Worm (Caenorhabditis elegans) whole organism, L3 larva: ENCODE data around the gene cest-2.2.
A peak's percentile ranks its signal among the peaks of the same experiment; 100 is the strongest.

Experiments
- R02D3.7 ChIP-seq: fragments of 150-350 bp; optimal IDR thresholded peaks from 2 replicates; lab custom pipeline; 2014; ENCODE audit warnings: missing biosample characterization, missing genetic modification characterization
- aly-2 ChIP-seq: fragments of 150-350 bp; optimal IDR thresholded peaks from 2 replicates; lab custom pipeline; 2014; ENCODE audit warnings: missing biosample characterization, missing genetic modification characterization
- ama-1 ChIP-seq: fragments of 150-350 bp; optimal IDR thresholded peaks from 2 replicates; lab custom pipeline; 2018
- ceh-16 ChIP-seq: sonication (generic microtip); optimal IDR thresholded peaks from 2 replicates; lab custom pipeline; 2017; ENCODE audit warnings: missing biosample characterization, missing genetic modification characterization
- ceh-28 ChIP-seq: fragments of 150-350 bp; optimal IDR thresholded peaks from 2 replicates; lab custom pipeline; 2014; ENCODE audit warnings: missing biosample characterization, missing genetic modification reagents, missing genetic modification characterization
- ceh-9 ChIP-seq: sonication (generic microtip); optimal IDR thresholded peaks from 2 replicates; lab custom pipeline; 2018; ENCODE audit warnings: missing biosample characterization, missing genetic modification characterization
- egl-27 ChIP-seq: sonication (generic microtip); optimal IDR thresholded peaks from 4 replicates; lab custom pipeline; 2017; ENCODE audit warnings: missing biosample characterization, missing genetic modification reagents, missing genetic modification characterization
- elt-2 ChIP-seq: sonication (generic microtip); optimal IDR thresholded peaks from 2 replicates; lab custom pipeline; 2016; ENCODE audit warnings: missing genetic modification reagents, mild to moderate bottlenecking, missing genetic modification characterization, missing compliant biosample characterization
- elt-3 ChIP-seq, 3 experiments: fragments of 150-350 bp in 1 of 3; sonication (generic microtip) in 2 of 3; optimal IDR thresholded peaks; 2 replicates in 2 of 3; 4 replicates in 1 of 3; lab custom pipeline; 2014 to 2017; ENCODE audit warnings: missing biosample characterization in 3 of 3, missing genetic modification characterization in 3 of 3
- eor-1 ChIP-seq, 2 experiments: fragments of 150-350 bp; optimal IDR thresholded peaks; 2 replicates each; lab custom pipeline; 2014 to 2018; ENCODE audit warnings: missing biosample characterization in 2 of 2, missing genetic modification characterization in 2 of 2
- fkh-10 ChIP-seq: sonication (generic microtip); optimal IDR thresholded peaks from 2 replicates; lab custom pipeline; 2017; ENCODE audit warnings: missing biosample characterization, missing genetic modification reagents, missing genetic modification characterization
- hmg-11 ChIP-seq: sonication (generic microtip); optimal IDR thresholded peaks from 2 replicates; lab custom pipeline; 2016; ENCODE audit warnings: missing genetic modification characterization, missing compliant biosample characterization
- lin-15B ChIP-seq: fragments of 150-350 bp; optimal IDR thresholded peaks from 2 replicates; lab custom pipeline; 2014; ENCODE audit warnings: missing biosample characterization, missing genetic modification characterization
- lin-39 ChIP-seq: fragments of 150-350 bp; optimal IDR thresholded peaks from 2 replicates; lab custom pipeline; 2018; ENCODE audit warnings: missing biosample characterization, missing genetic modification reagents, missing genetic modification characterization
- lsy-12 ChIP-seq: sonication (generic microtip); optimal IDR thresholded peaks from 2 replicates; lab custom pipeline; 2016; ENCODE audit warnings: mild to moderate bottlenecking, missing genetic modification characterization, missing compliant biosample characterization
- mdl-1 ChIP-seq: fragments of 150-350 bp; optimal IDR thresholded peaks from 2 replicates; lab custom pipeline; 2014; ENCODE audit warnings: missing biosample characterization, missing genetic modification characterization
- nfya-1 ChIP-seq: sonication (generic microtip); optimal IDR thresholded peaks from 2 replicates; lab custom pipeline; 2017; ENCODE audit warnings: missing genetic modification characterization, mild to moderate bottlenecking, missing compliant biosample characterization, antibody characterized with exemption, moderate library complexity; ENCODE audit not compliant: insufficient read depth
- nhr-11 ChIP-seq: fragments of 150-350 bp; optimal IDR thresholded peaks from 2 replicates; lab custom pipeline; 2014; ENCODE audit warnings: missing biosample characterization, missing genetic modification characterization
- nhr-23 ChIP-seq: fragments of 150-350 bp; optimal IDR thresholded peaks from 2 replicates; lab custom pipeline; 2014; ENCODE audit warnings: missing biosample characterization, missing genetic modification reagents, missing genetic modification characterization
- nhr-237 ChIP-seq: fragments of 150-350 bp; optimal IDR thresholded peaks from 2 replicates; lab custom pipeline; 2014; ENCODE audit warnings: missing biosample characterization, missing genetic modification characterization
- nhr-28 ChIP-seq: fragments of 150-350 bp; optimal IDR thresholded peaks from 2 replicates; lab custom pipeline; 2014; ENCODE audit warnings: missing biosample characterization, missing genetic modification characterization
- nhr-43 ChIP-seq: sonication (generic microtip); optimal IDR thresholded peaks from 2 replicates; lab custom pipeline; 2016; ENCODE audit warnings: mild to moderate bottlenecking, missing genetic modification characterization, missing compliant biosample characterization; ENCODE audit not compliant: poor library complexity, severe bottlenecking
- pha-4 ChIP-seq: fragments of 150-350 bp; optimal IDR thresholded peaks from 2 replicates; lab custom pipeline; 2014; ENCODE audit warnings: missing biosample characterization, missing genetic modification reagents, missing genetic modification characterization
- pqm-1 ChIP-seq: fragments of 150-350 bp; optimal IDR thresholded peaks from 2 replicates; lab custom pipeline; 2017; ENCODE audit warnings: missing biosample characterization, missing genetic modification characterization, inconsistent platforms
- skn-1 ChIP-seq: fragments of 150-350 bp; optimal IDR thresholded peaks from 2 replicates; lab custom pipeline; 2014; ENCODE audit warnings: missing biosample characterization, missing genetic modification characterization
- snpc-4 ChIP-seq: fragments of 150-350 bp; optimal IDR thresholded peaks from 2 replicates; lab custom pipeline; 2014; ENCODE audit warnings: missing biosample characterization, missing genetic modification characterization
- tbx-2 ChIP-seq: sonication (generic microtip); optimal IDR thresholded peaks from 2 replicates; lab custom pipeline; 2016; ENCODE audit warnings: mild to moderate bottlenecking, missing genetic modification characterization, missing compliant biosample characterization
- unc-39 ChIP-seq: sonication (generic microtip); optimal IDR thresholded peaks from 4 replicates; lab custom pipeline; 2017; ENCODE audit warnings: missing biosample characterization, missing genetic modification characterization
- unc-62 ChIP-seq: fragments of 150-350 bp; sonication (generic microtip); optimal IDR thresholded peaks from 4 replicates; lab custom pipeline; 2014; ENCODE audit warnings: missing biosample characterization, missing genetic modification reagents, missing genetic modification characterization
- ztf-11 ChIP-seq: fragments of 150-350 bp; optimal IDR thresholded peaks from 2 replicates; lab custom pipeline; 2014; ENCODE audit warnings: missing biosample characterization, missing genetic modification characterization
- ztf-4 ChIP-seq: fragments of 150-350 bp; optimal IDR thresholded peaks from 2 replicates; lab custom pipeline; 2014; ENCODE audit warnings: missing biosample characterization, missing genetic modification characterization

Gene cest-2.2

ce11 chrV:14136152-14136551 is 39.0 kb downstream of the cest-2.2 start (continued):
- TF ChIP-seq elt-3 (tag; optimal IDR thresholded peaks at IDR 0.05; lab: Kevin White, UChicago) (peak in 1 of 3 experiments; percentile 18), aly-2 (tag; lab: Kevin White, UChicago) (no peak), snpc-4 (tag; lab: Kevin White, UChicago) (peak; percentile 49), nhr-28 (tag; lab: Kevin White, UChicago) (no peak), nhr-23 (tag; lab: Kevin White, UChicago) (peak; percentile 90), eor-1 (tag; optimal IDR thresholded peaks at IDR 0.05; lab: Kevin White, UChicago) (no peak), nfya-1 (tag; lab: Kevin White, UChicago) (peak; percentile 79), ceh-16 (no peak)

DNA sequence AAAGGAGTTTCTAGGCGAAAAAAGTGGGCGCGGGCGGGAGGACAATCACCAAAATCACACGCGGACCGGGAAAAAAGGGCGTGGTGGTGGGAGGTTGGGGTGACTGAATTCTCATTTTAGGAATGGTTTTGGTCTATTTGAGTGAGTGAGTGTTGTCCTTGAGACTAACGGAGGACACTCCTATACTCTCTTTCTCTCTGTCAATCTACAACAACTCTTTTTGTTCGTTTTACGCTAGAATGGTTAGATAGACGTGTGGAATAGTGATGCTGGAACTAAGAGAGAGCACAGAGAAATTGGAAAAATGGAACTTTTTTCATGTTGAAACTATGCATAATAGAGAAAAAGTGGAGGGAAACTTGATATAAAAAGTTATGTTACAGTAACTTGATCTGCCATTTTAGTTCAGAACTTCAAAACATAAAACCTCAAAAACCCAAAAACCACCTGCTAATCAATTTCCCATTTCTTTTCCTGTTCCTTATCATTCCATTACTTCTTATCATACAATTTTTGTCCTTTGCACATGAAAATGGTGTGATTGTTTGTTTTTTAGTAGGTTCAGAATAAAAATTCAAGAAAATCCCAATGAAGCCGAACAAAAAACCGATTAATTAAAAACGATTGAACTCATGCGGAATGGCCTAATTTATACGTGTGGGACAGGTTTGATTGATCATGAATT is 40.3 kb downstream of the cest-2.2 start:
- TF ChIP-seq pqm-1 (tag; lab: Kevin White, UChicago) = peak; percentile 85
- TF ChIP-seq R02D3.7 = no peak
- peak; percentile 10 for TF ChIP-seq pha-4
- no peak for TF ChIP-seq unc-39 (tag; lab: Kevin White, UChicago)
- TF ChIP-seq lsy-12 (tag; lab: Kevin White, UChicago) = no peak
- TF ChIP-seq ztf-4 = no peak
- peak; percentile 78 for TF ChIP-seq elt-2 (tag; lab: Kevin White, UChicago)
- TF ChIP-seq egl-27 (tag; lab: Kevin White, UChicago) = no peak
- TF ChIP-seq ceh-9 (tag; lab: Kevin White, UChicago) = no peak

DNA sequence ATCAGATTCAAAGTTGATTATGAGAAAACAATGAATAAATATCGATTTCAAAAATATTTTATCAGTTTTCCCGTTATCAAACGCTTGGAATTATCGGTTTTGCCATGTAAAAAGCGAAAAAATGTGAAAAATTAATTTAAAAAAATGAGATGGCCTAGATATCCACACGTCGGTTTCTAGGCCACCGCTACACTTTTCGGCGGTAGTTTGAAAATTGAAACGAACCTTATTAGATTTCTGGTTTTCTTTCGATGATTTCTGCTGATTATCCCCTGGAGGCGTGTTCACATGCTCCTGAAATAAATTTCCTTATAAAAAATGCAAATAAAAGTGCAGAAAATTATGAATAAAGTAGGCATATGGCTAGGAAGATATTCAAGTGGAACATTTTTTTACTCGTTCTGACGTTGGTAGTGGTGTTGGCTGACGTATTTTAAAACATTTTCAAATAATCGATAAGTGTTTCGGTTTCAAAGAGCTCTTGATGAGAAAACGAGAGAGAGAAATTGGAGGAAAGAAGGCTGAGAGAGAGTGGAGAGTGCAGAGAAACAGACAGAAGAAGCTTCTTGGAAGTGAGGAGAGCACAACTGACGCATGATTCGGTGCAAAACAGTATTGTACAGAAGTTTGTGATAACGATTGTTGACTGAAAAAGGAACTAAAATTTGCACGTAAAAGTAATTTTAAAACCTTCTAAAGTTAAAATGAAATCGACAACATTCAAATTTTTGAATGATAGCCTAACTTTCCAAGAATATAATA is 42.0 kb downstream of the cest-2.2 start:
- TF ChIP-seq ceh-28 (tag; lab: Kevin White, UChicago) = peak; percentile 38
- peak; percentile 39 for TF ChIP-seq elt-2 (tag; lab: Kevin White, UChicago)
- no peak for TF ChIP-seq R02D3.7
- no peak for TF ChIP-seq lin-39 (tag; lab: Kevin White, UChicago)
- no peak for TF ChIP-seq skn-1
- TF ChIP-seq nfya-1 (tag; lab: Kevin White, UChicago) = peak; percentile 22
- TF ChIP-seq ztf-11 = no peak
- no peak for TF ChIP-seq hmg-11 (tag; lab: Kevin White, UChicago)
- no peak for TF ChIP-seq tbx-2
- TF ChIP-seq pqm-1 (tag; lab: Kevin White, UChicago) = peak; percentile 31

DNA sequence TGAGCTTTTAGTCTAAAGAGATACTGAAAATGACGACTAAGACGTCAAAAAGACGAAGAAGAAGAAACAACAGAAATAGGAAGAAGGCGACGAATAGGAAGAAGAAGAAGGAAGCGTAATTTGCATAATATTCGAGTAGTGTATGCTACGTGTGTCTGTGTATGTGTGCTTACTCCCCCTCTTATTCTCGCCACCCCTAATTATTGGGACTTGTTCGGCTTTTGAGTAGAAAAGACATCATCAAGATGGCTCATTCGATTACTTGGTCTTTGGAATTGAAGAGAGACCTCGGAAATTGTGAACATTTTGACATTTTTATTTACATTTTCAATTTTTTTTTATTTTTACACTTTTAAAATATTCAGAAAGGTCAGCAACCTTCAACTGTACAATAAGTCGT is 44.9 kb downstream of the cest-2.2 start:
- no peak for TF ChIP-seq aly-2 (tag; lab: Kevin White, UChicago)
- TF ChIP-seq ama-1 (lab: Kevin White, UChicago) = no peak
- TF ChIP-seq elt-2 (tag; lab: Kevin White, UChicago) = no peak
- no peak for TF ChIP-seq ceh-16
- no peak for TF ChIP-seq lsy-12 (tag; lab: Kevin White, UChicago)

DNA sequence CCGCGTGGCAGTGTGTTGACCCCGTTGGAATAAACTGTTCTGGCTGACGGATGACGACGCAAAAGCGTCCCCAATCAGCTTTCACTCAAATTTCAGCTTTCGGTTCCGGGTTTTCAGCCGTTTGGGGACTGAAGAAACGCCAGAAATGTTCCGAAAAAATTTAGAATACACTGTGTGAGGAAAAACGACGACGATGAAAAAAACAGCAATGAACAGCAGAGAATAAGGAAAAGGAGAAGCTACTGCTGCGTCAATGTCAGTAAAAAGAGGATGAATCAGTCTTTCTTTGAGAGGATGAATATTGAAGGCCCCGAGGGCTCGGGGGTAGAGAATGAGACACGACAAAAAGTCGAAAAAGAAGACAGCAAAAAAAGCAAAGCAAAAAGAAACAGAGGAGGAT is 46.3 kb downstream of the cest-2.2 start:
- no peak for TF ChIP-seq nhr-43 (tag; lab: Kevin White, UChicago)
- TF ChIP-seq mdl-1 (tag; lab: Kevin White, UChicago) = no peak
- no peak for TF ChIP-seq nhr-11
- no peak for TF ChIP-seq nhr-237 (tag; lab: Kevin White, UChicago)
- TF ChIP-seq unc-62 (GFP tag; lab: Kevin White, UChicago) = no peak
- no peak for TF ChIP-seq ama-1 (lab: Kevin White, UChicago)
- TF ChIP-seq fkh-10 (GFP tag; lab: Kevin White, UChicago) = no peak
- TF ChIP-seq lin-15B (tag; lab: Kevin White, UChicago) = no peak
- no peak for TF ChIP-seq lsy-12 (tag; lab: Kevin White, UChicago)
- TF ChIP-seq, all 47 proteins: peak for 0
